Worm (Caenorhabditis elegans): ENCODE measurements around the gene ttr-7.

- TF ChIP-seq ama-1 (optimal IDR thresholded peaks at IDR 0.05) (no peak), ama-1 (GFP tag; optimal IDR thresholded peaks at IDR 0.05) (no peak), hrde-1 (tag; optimal IDR thresholded peaks at IDR 0.05; ENCODE audit: borderline replicate concordance) (no peak), ceh-58 (GFP tag; IDR thresholded peaks at IDR 0.05) (no peak), athp-1 (tag; optimal IDR thresholded peaks at IDR 0.05) (no peak), lin-35 (GFP tag; optimal IDR thresholded peaks at IDR 0.05) (no peak), snpc-4 (GFP tag; optimal IDR thresholded peaks at IDR 0.05) (no peak), snpc-4 (tag; optimal IDR thresholded peaks at IDR 0.05) (no peak), pha-4 (tag; optimal IDR thresholded peaks at IDR 0.05) (no peak), unc-62 (GFP tag; optimal IDR thresholded peaks at IDR 0.05) (no peak), F22D6.2 (tag; optimal IDR thresholded peaks at IDR 0.05) (no peak), ztf-3 (GFP tag; optimal IDR thresholded peaks at IDR 0.05) (no peak), hmg-1.2 (GFP tag; IDR thresholded peaks at IDR 0.05) (no peak)
Observed at ce11 chrIII:646454-646853, 40.6 kb downstream of the ttr-7 start, which contains the start of gene orai-1.

Measured in whole organism, young adult.